Fruit fly (Drosophila melanogaster) whole organism, embryonic: Measurements from ENCODE around the gene CG6414.
A peak's percentile ranks its signal among the peaks of the same experiment; 100 is the strongest.

ENCODE experiments used
- Aef1 ChIP-seq: fragments of 200-800 bp; sonication (Bioruptor generic); IDR thresholded peaks from 3 replicates; pipeline ENCODE4 v1.3.6; 2022; ENCODE audit warnings: missing biosample characterization, missing genetic modification characterization
- Blimp-1 ChIP-seq: fragments of 200-800 bp; sonication (Bioruptor generic); optimal IDR thresholded peaks from 3 replicates; lab custom pipeline; 2018; ENCODE audit warnings: missing biosample characterization, missing genetic modification characterization, mild to moderate bottlenecking, moderate library complexity, missing genetic modification reagents
- CG1024 ChIP-seq: fragments of 200-800 bp; sonication (Bioruptor generic); IDR thresholded peaks from 2 replicates; pipeline ENCODE4 v1.3.6; 2022; ENCODE audit warnings: missing biosample characterization, missing genetic modification characterization
- CG10321 ChIP-seq: fragments of 200-800 bp; sonication (Bioruptor generic); IDR thresholded peaks from 2 replicates; pipeline ENCODE4 v1.3.6; 2022; ENCODE audit warnings: missing biosample characterization, missing genetic modification characterization
- CG10366 ChIP-seq: fragments of 200-800 bp; sonication (Bioruptor generic); IDR thresholded peaks from 2 replicates; pipeline ENCODE4 v1.3.6; 2022; ENCODE audit warnings: missing biosample characterization, missing genetic modification characterization
- CG10462 ChIP-seq: fragments of 200-800 bp; sonication (Bioruptor generic); optimal IDR thresholded peaks from 2 replicates; lab custom pipeline; 2016; ENCODE audit warnings: missing biosample characterization, missing genetic modification characterization
- CG10979 ChIP-seq: fragments of 200-800 bp; sonication (Bioruptor generic); optimal IDR thresholded peaks from 2 replicates; lab custom pipeline; 2018; ENCODE audit warnings: missing biosample characterization, mild to moderate bottlenecking, missing genetic modification characterization, moderate library complexity
- CG11093 ChIP-seq: fragments of 200-800 bp; sonication (Bioruptor generic); IDR thresholded peaks from 3 replicates; pipeline ENCODE4 v1.3.6; 2022; ENCODE audit warnings: missing biosample characterization, missing genetic modification characterization
- CG11456 ChIP-seq: fragments of 200-800 bp; sonication (Bioruptor generic); IDR thresholded peaks from 3 replicates; pipeline ENCODE4 v1.3.6; 2022; ENCODE audit warnings: missing biosample characterization, missing genetic modification characterization
- CG12391 ChIP-seq: fragments of 200-800 bp; sonication (Bioruptor generic); optimal IDR thresholded peaks from 3 replicates; lab custom pipeline; 2018; ENCODE audit warnings: missing biosample characterization, mild to moderate bottlenecking, missing genetic modification characterization, moderate library complexity
- CG12659 ChIP-seq: fragments of 200-800 bp; sonication (Bioruptor generic); optimal IDR thresholded peaks from 3 replicates; lab custom pipeline; 2017; ENCODE audit warnings: mild to moderate bottlenecking, missing biosample characterization, missing genetic modification reagents, missing genetic modification characterization
- CG12769 ChIP-seq: fragments of 200-800 bp; sonication (Bioruptor generic); optimal IDR thresholded peaks from 2 replicates; lab custom pipeline; 2019; ENCODE audit warnings: missing biosample characterization, mild to moderate bottlenecking, missing genetic modification characterization, moderate library complexity
- CG13775 ChIP-seq: fragments of 200-800 bp; sonication (Bioruptor generic); optimal IDR thresholded peaks from 3 replicates; lab custom pipeline; 2017; ENCODE audit warnings: missing biosample characterization, mild to moderate bottlenecking, missing genetic modification characterization
- CG14710 ChIP-seq: fragments of 200-800 bp; sonication (Bioruptor generic); optimal IDR thresholded peaks from 3 replicates; lab custom pipeline; 2019; ENCODE audit warnings: missing biosample characterization, mild to moderate bottlenecking, missing genetic modification characterization, moderate library complexity
- CG15601 ChIP-seq: fragments of 200-800 bp; sonication (Bioruptor generic); optimal IDR thresholded peaks from 3 replicates; lab custom pipeline; 2019; ENCODE audit warnings: missing biosample characterization, mild to moderate bottlenecking, missing genetic modification characterization, moderate library complexity
- CG17385 ChIP-seq: fragments of 200-800 bp; sonication (Bioruptor generic); optimal IDR thresholded peaks from 3 replicates; lab custom pipeline; 2018; ENCODE audit warnings: missing biosample characterization, mild to moderate bottlenecking, missing genetic modification characterization
- CG18262 ChIP-seq: fragments of 200-800 bp; optimal IDR thresholded peaks from 3 replicates; lab custom pipeline; 2019; ENCODE audit warnings: missing biosample characterization, mild to moderate bottlenecking, missing genetic modification characterization, moderate library complexity
- CG4730 ChIP-seq: fragments of 200-800 bp; sonication (Bioruptor generic); IDR thresholded peaks from 2 replicates; pipeline ENCODE4 v1.3.6; 2022; ENCODE audit warnings: missing biosample characterization, missing genetic modification characterization
- CG4820 ChIP-seq: fragments of 200-800 bp; sonication (Bioruptor generic); optimal IDR thresholded peaks from 3 replicates; lab custom pipeline; 2016; ENCODE audit warnings: missing biosample characterization, missing genetic modification characterization
- CG6813 ChIP-seq: fragments of 200-800 bp; sonication (Bioruptor generic); optimal IDR thresholded peaks from 2 replicates; lab custom pipeline; 2017; ENCODE audit warnings: missing biosample characterization, missing genetic modification characterization, mild to moderate bottlenecking, moderate library complexity, missing genetic modification reagents
- CG7839 ChIP-seq: fragments of 200-800 bp; sonication (Bioruptor generic); optimal IDR thresholded peaks from 3 replicates; lab custom pipeline; 2018; ENCODE audit warnings: missing biosample characterization, mild to moderate bottlenecking, missing genetic modification characterization, moderate library complexity
- CoRest ChIP-seq: fragments of 200-800 bp; sonication (Bioruptor generic); optimal IDR thresholded peaks from 3 replicates; lab custom pipeline; 2018; ENCODE audit warnings: missing biosample characterization, mild to moderate bottlenecking, missing genetic modification characterization, moderate library complexity
- ERR ChIP-seq: fragments of 200-800 bp; sonication (Bioruptor generic); optimal IDR thresholded peaks from 2 replicates; lab custom pipeline; 2016; ENCODE audit warnings: missing biosample characterization, missing genetic modification characterization
- Elba2 ChIP-seq: fragments of 200-800 bp; sonication (Bioruptor generic); optimal IDR thresholded peaks from 3 replicates; lab custom pipeline; 2016; ENCODE audit warnings: missing biosample characterization, missing genetic modification characterization
- Fer1 ChIP-seq: fragments of 200-800 bp; sonication (Bioruptor generic); optimal IDR thresholded peaks from 2 replicates; lab custom pipeline; 2017; ENCODE audit warnings: missing biosample characterization, mild to moderate bottlenecking, missing genetic modification characterization
- HLHmδ ChIP-seq: fragments of 200-800 bp; sonication (Bioruptor generic); optimal IDR thresholded peaks from 2 replicates; lab custom pipeline; 2018; ENCODE audit warnings: missing biosample characterization, mild to moderate bottlenecking, missing genetic modification characterization, moderate library complexity
- Max ChIP-seq: fragments of 200-800 bp; sonication (Bioruptor generic); optimal IDR thresholded peaks from 2 replicates; lab custom pipeline; 2016; ENCODE audit warnings: missing biosample characterization, mild to moderate bottlenecking, missing genetic modification characterization
- Meics ChIP-seq: fragments of 200-800 bp; sonication (Bioruptor generic); optimal IDR thresholded peaks from 2 replicates; lab custom pipeline; 2017; ENCODE audit warnings: missing biosample characterization, mild to moderate bottlenecking, missing genetic modification characterization
- PHDP ChIP-seq: fragments of 200-800 bp; sonication (Bioruptor generic); optimal IDR thresholded peaks from 3 replicates; lab custom pipeline; 2018; ENCODE audit warnings: missing biosample characterization, mild to moderate bottlenecking, missing genetic modification characterization, moderate library complexity
- Pdp1 ChIP-seq, 2 experiments: fragments of 200-800 bp; sonication (Bioruptor generic); optimal IDR thresholded peaks; 3 replicates each; lab custom pipeline; 2016; ENCODE audit warnings: missing biosample characterization in 2 of 2, missing genetic modification characterization in 2 of 2, mild to moderate bottlenecking in 1 of 2, moderate library complexity in 1 of 2
- Poxn ChIP-seq: fragments of 200-800 bp; sonication (Bioruptor generic); IDR thresholded peaks from 2 replicates; pipeline ENCODE4 v1.3.6; 2022; ENCODE audit warnings: missing biosample characterization, missing genetic modification characterization
- Rx ChIP-seq: fragments of 200-800 bp; sonication (Bioruptor generic); IDR thresholded peaks from 2 replicates; pipeline ENCODE4 v1.3.6; 2022; ENCODE audit warnings: missing biosample characterization, missing genetic modification characterization
- Sox100B ChIP-seq: fragments of 200-800 bp; sonication (Bioruptor generic); optimal IDR thresholded peaks from 3 replicates; lab custom pipeline; 2018; ENCODE audit warnings: missing biosample characterization, mild to moderate bottlenecking, missing genetic modification characterization
- Sox102F ChIP-seq: fragments of 200-800 bp; sonication (Bioruptor generic); optimal IDR thresholded peaks from 2 replicates; lab custom pipeline; 2018; ENCODE audit warnings: missing biosample characterization, mild to moderate bottlenecking, missing genetic modification characterization, moderate library complexity
- cg ChIP-seq: fragments of 200-800 bp; sonication (Bioruptor generic); optimal IDR thresholded peaks from 3 replicates; lab custom pipeline; 2019; ENCODE audit warnings: missing biosample characterization, mild to moderate bottlenecking, missing genetic modification characterization, moderate library complexity
- corto ChIP-seq: fragments of 200-800 bp; sonication (Bioruptor generic); optimal IDR thresholded peaks from 2 replicates; lab custom pipeline; 2016; ENCODE audit warnings: missing biosample characterization, mild to moderate bottlenecking, missing genetic modification characterization, moderate library complexity
- cwo ChIP-seq: fragments of 200-800 bp; sonication (Bioruptor generic); optimal IDR thresholded peaks from 3 replicates; lab custom pipeline; 2017; ENCODE audit warnings: missing biosample characterization, missing genetic modification characterization, mild to moderate bottlenecking, moderate library complexity, missing genetic modification reagents
- en ChIP-seq: fragments of 200-800 bp; sonication (Bioruptor generic); optimal IDR thresholded peaks from 2 replicates; lab custom pipeline; 2016; ENCODE audit warnings: missing biosample characterization, missing genetic modification characterization
- esg ChIP-seq: fragments of 200-800 bp; sonication (Bioruptor generic); conservative IDR thresholded peaks from 2 replicates; pipeline ENCODE4 v1.3.6; 2022; ENCODE audit warnings: missing biosample characterization, missing genetic modification characterization
- fd96Cb ChIP-seq: fragments of 200-800 bp; sonication (Bioruptor generic); optimal IDR thresholded peaks from 2 replicates; lab custom pipeline; 2018; ENCODE audit warnings: missing biosample characterization, mild to moderate bottlenecking, missing genetic modification characterization, moderate library complexity
- gem ChIP-seq: fragments of 200-800 bp; sonication (Bioruptor generic); optimal IDR thresholded peaks from 2 replicates; lab custom pipeline; 2019; ENCODE audit warnings: missing biosample characterization, mild to moderate bottlenecking, missing genetic modification characterization, moderate library complexity
- ind ChIP-seq: fragments of 200-800 bp; sonication (Bioruptor generic); optimal IDR thresholded peaks from 3 replicates; lab custom pipeline; 2016; ENCODE audit warnings: missing biosample characterization, missing genetic modification characterization
- lab ChIP-seq: fragments of 200-800 bp; sonication (Bioruptor generic); optimal IDR thresholded peaks from 3 replicates; lab custom pipeline; 2017; ENCODE audit warnings: missing biosample characterization, missing genetic modification characterization, mild to moderate bottlenecking, moderate library complexity, missing genetic modification reagents
- mirr ChIP-seq: fragments of 200-800 bp; sonication (Bioruptor generic); optimal IDR thresholded peaks from 3 replicates; lab custom pipeline; 2018; ENCODE audit warnings: missing biosample characterization, mild to moderate bottlenecking, missing genetic modification characterization
- nau ChIP-seq: fragments of 200-800 bp; sonication (Bioruptor generic); optimal IDR thresholded peaks from 3 replicates; lab custom pipeline; 2017; ENCODE audit warnings: missing biosample characterization, mild to moderate bottlenecking, missing genetic modification characterization, missing genetic modification reagents
- onecut ChIP-seq: fragments of 200-800 bp; sonication (Bioruptor generic); IDR thresholded peaks from 2 replicates; pipeline ENCODE4 v1.3.6; 2022; ENCODE audit warnings: missing biosample characterization, missing genetic modification characterization
- phol ChIP-seq: fragments of 200-800 bp; sonication (Bioruptor generic); optimal IDR thresholded peaks from 3 replicates; lab custom pipeline; 2018; ENCODE audit warnings: missing biosample characterization, mild to moderate bottlenecking, missing genetic modification characterization, moderate library complexity
- ranshi ChIP-seq: fragments of 200-800 bp; sonication (Bioruptor generic); IDR thresholded peaks from 2 replicates; pipeline ENCODE4 v1.3.6; 2022; ENCODE audit warnings: missing biosample characterization, missing genetic modification characterization
- slbo ChIP-seq: fragments of 200-800 bp; sonication (Bioruptor generic); IDR thresholded peaks from 2 replicates; pipeline ENCODE4 v1.3.6; 2022; ENCODE audit warnings: missing biosample characterization, missing genetic modification characterization
- vnd ChIP-seq: fragments of 200-800 bp; sonication (Bioruptor generic); IDR thresholded peaks from 3 replicates; pipeline ENCODE4 v1.3.6; 2022; ENCODE audit warnings: missing biosample characterization, missing genetic modification characterization; ENCODE audit not compliant: partially characterized antibody

The CG6414 gene

DNA sequence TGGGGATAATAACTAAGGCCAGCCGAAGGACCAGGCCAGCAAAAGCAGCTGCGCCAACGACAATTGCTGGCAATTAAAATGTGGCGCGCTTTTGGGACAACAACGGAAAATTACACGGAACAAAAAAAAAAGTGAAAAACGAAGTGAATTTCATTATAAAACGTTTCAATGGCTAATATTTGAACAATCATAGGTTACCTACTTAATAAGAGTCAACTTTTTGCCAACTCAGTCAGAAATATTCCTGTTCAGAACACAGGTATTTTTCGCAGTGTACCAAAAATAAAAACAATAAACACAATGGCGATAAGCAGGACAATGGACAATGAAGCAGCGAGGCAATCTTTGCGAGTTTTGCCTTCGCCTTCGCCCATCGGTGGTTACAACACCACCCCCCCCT, 33.9 kb upstream of the CG6414 start (continued):
- TF ChIP-seq fd96Cb (peak; percentile 18), Poxn (GFP tag; lab: Robert Waterston, UW) (no peak), mirr (GFP tag; lab: Kevin White, UChicago) (no peak), CG14710 (tag; lab: Kevin White, UChicago) (peak; percentile 11), CG7839 (tag; lab: Kevin White, UChicago) (peak; percentile 55), slbo (GFP tag; lab: Robert Waterston, UW) (peak; percentile 55), ERR (GFP tag; lab: Kevin White, UChicago) (no peak), lab (GFP tag; lab: Kevin White, UChicago) (peak; percentile 30), onecut (no peak), phol (tag; lab: Kevin White, UChicago) (peak; percentile 40), Blimp-1 (GFP tag; lab: Kevin White, UChicago) (peak; percentile 38), CG18262 (tag; lab: Kevin White, UChicago) (no peak), ranshi (GFP tag; lab: Robert Waterston, UW) (peak; percentile 34; the same call in 1 of the 2 replicates), Rx (no peak), CG12659 (GFP tag; lab: Kevin White, UChicago) (no peak), CG17385 (peak; percentile 29), CG6813 (GFP tag; lab: Kevin White, UChicago) (peak; percentile 7), PHDP (tag; lab: Kevin White, UChicago) (peak; percentile 39), CG10321 (GFP tag; lab: Robert Waterston, UW) (no peak), cg (GFP tag; lab: Kevin White, UChicago) (no peak), gem (tag; lab: Kevin White, UChicago) (peak; percentile 63), corto (GFP tag; lab: Kevin White, UChicago) (no peak), CG12769 (tag; lab: Kevin White, UChicago) (peak; percentile 23), Pdp1 (GFP tag; optimal IDR thresholded peaks at IDR 0.05; lab: Kevin White, UChicago) (no peak), CG15601 (tag; lab: Kevin White, UChicago) (no peak), esg (GFP tag; lab: Robert Waterston, UW) (peak; percentile 28; the same call in 1 of the 2 replicates), cwo (GFP tag; lab: Kevin White, UChicago) (peak; percentile 6), en (no peak), Elba2 (no peak), Fer1 (GFP tag; lab: Kevin White, UChicago) (peak; percentile 16), CG13775 (GFP tag; lab: Kevin White, UChicago) (peak; percentile 20), CG12391 (tag; lab: Kevin White, UChicago) (peak; percentile 33), Sox100B (GFP tag; lab: Kevin White, UChicago) (peak; percentile 12), CG10366 (GFP tag; lab: Robert Waterston, UW) (peak; percentile 40; the same call in 1 of the 2 replicates), CG1024 (GFP tag; lab: Robert Waterston, UW) (no peak), CG11456 (GFP tag; lab: Robert Waterston, UW) (0 out of 3 replicates have a peak, but pooled peaks have one; percentile 11), Aef1 (GFP tag; lab: Robert Waterston, UW) (peak; percentile 22; the same call in 1 of the 3 replicates), Sox102F (GFP tag; lab: Kevin White, UChicago) (peak; percentile 49), ind (GFP tag; lab: Kevin White, UChicago) (peak; percentile 8), CG4730 (GFP tag; lab: Robert Waterston, UW) (no peak), nau (GFP tag; lab: Kevin White, UChicago) (no peak), CG10979 (tag; lab: Kevin White, UChicago) (peak; percentile 44), CG4820 (GFP tag; lab: Kevin White, UChicago) (peak; percentile 4), vnd (GFP tag; lab: Robert Waterston, UW) (no peak), CoRest (peak; percentile 23), Max (GFP tag; lab: Kevin White, UChicago) (no peak), Meics (GFP tag; lab: Kevin White, UChicago) (peak; percentile 21), CG10462 (GFP tag; lab: Kevin White, UChicago) (peak; percentile 5), HLHmδ (GFP tag; lab: Kevin White, UChicago) (no peak), CG11093 (GFP tag; lab: Robert Waterston, UW) (no peak)
